Worm (Caenorhabditis elegans): ENCODE results near the gene ZC449.8.

Gene ZC449.8

ce11 chrX:5066570-5066969 lies 50.7 kb downstream of the ZC449.8 start:
- no peak for TF ChIP-seq ztf-29 (GFP tag; IDR thresholded peaks at IDR 0.05)
- TF ChIP-seq T22C8.4 (GFP tag; IDR thresholded peaks at IDR 0.05): no peak
- TF ChIP-seq med-1 (GFP tag; optimal IDR thresholded peaks at IDR 0.05; ENCODE audit: insufficient read depth): no peak
- TF ChIP-seq flt-1 (GFP tag; IDR thresholded peaks at IDR 0.05): no peak
- no peak for TF ChIP-seq cog-1 (tag; optimal IDR thresholded peaks at IDR 0.05)
- TF ChIP-seq tab-1 (GFP tag; IDR thresholded peaks at IDR 0.05): no peak
- TF ChIP-seq ztf-23 (GFP tag; IDR thresholded peaks at IDR 0.05): no peak
- TF ChIP-seq ref-1 (GFP tag; conservative IDR thresholded peaks at IDR 0.05): no peak
- no peak for TF ChIP-seq klf-2 (GFP tag; conservative IDR thresholded peaks at IDR 0.05)
